Worm (Caenorhabditis elegans): ENCODE results near the gene flp-23.

ce11 chrIII:8609683-8610082 lies 40.9 kb upstream of the flp-23 start, which contains the start of gene C06E1.9:
- TF ChIP-seq elt-4 (tag; optimal IDR thresholded peaks at IDR 0.05) (no peak), unc-42 (tag; optimal IDR thresholded peaks at IDR 0.05) (no peak), dve-1 (tag; optimal IDR thresholded peaks at IDR 0.05) (no peak), F13H6.1 (tag; optimal IDR thresholded peaks at IDR 0.05) (no peak)

All from whole organism, late embryonic.